Worm (Caenorhabditis elegans): Measurements from ENCODE around the gene AH6.3.

AH6.3 gene

DNA sequence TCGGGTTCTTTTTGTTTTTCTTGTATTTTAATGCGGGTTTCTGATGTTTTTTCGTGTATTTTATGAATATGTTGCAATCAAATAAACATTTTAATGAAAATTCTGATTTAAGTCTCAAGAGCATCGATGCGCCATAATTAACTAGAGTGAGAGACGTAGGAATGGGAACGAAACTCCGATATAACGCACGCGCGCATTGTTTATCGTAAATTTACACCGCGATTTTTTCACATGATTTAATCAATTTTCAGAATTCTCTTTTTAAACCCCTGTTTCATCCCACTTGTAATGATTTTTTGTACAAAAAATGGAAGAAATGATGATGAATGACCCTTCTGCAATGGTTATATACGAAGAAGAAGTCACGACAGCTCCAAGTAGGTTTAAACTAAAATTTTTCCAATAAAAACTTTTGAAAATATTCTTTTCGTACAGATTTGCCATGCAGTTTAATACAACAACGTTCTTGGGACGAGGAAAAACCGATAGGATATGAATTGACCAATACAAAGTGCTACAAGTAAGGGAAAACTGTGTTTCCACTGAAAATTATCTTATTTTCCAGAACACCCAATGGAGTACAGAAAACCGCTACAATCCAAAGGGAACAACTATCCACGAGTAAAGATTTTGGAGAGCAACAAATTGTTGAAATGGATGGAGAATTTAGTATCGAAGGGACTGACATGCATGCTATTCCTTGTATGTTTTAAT is 38.7 kb downstream of the AH6.3 start, which contains the start of gene zfp-2:
zfp-2 (plus strand) TSS at position 214 of the 714 bp plus-strand sequence.
- TF ChIP-seq ces-1 (GFP tag; optimal IDR thresholded peaks at IDR 0.05) (peak; percentile 82), elt-1 (tag; optimal IDR thresholded peaks at IDR 0.05; ENCODE audit: borderline replicate concordance, insufficient read depth) (no peak), lsy-2 (tag; optimal IDR thresholded peaks at IDR 0.05) (peak; percentile 8)

DNA sequence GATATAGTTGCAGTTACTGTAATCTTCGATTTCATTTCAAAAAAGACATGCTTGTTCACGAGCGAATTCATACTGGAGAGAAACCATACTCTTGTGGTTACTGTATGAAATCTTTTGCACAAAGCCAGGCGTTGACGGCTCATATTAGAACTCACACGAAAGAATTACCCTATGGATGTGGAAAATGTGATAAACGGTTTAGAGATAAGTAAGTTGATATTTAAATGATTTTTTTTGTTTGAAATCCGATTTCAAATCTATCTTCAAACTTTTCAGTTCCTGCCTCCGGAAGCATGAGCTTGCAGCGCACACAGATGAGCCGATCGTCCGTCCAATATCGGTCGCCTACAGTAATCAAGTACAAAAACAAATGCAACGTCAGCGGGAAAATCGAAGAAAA is 40.1 kb downstream of the AH6.3 start:
- TF ChIP-seq elt-1 (tag; optimal IDR thresholded peaks at IDR 0.05; ENCODE audit: borderline replicate concordance, insufficient read depth) = no peak
- TF ChIP-seq zip-8 (tag; optimal IDR thresholded peaks at IDR 0.05) = no peak
- TF ChIP-seq nhr-28 (tag; optimal IDR thresholded peaks at IDR 0.05) = no peak
- no peak for TF ChIP-seq elt-3 (tag; optimal IDR thresholded peaks at IDR 0.05)
- no peak for TF ChIP-seq snpc-4 (tag; optimal IDR thresholded peaks at IDR 0.05)
- no peak for TF ChIP-seq unc-62 (GFP tag; optimal IDR thresholded peaks at IDR 0.05)
- TF ChIP-seq nhr-237 (tag; optimal IDR thresholded peaks at IDR 0.05) = no peak
- no peak for TF ChIP-seq blmp-1 (tag; optimal IDR thresholded peaks at IDR 0.05)
- no peak for TF ChIP-seq ceh-43 (GFP tag; optimal IDR thresholded peaks at IDR 0.05)
- TF ChIP-seq M03D4.4 (tag; optimal IDR thresholded peaks at IDR 0.05) = no peak
- no peak for TF ChIP-seq sem-2 (GFP tag; optimal IDR thresholded peaks at IDR 0.05)
- no peak for TF ChIP-seq ceh-83 (GFP tag; optimal IDR thresholded peaks at IDR 0.05)
- no peak for TF ChIP-seq tbx-8 (GFP tag; optimal IDR thresholded peaks at IDR 0.05)
- TF ChIP-seq sptf-1 (tag; optimal IDR thresholded peaks at IDR 0.05) = no peak
- TF ChIP-seq lin-13 (tag; optimal IDR thresholded peaks at IDR 0.05) = no peak
- TF ChIP-seq nhr-2 (tag; optimal IDR thresholded peaks at IDR 0.05) = no peak
- no peak for TF ChIP-seq ceh-39 (tag; optimal IDR thresholded peaks at IDR 0.05)
- no peak for TF ChIP-seq ham-2 (GFP tag; optimal IDR thresholded peaks at IDR 0.05)
- no peak for TF ChIP-seq drap-1 (GFP tag; optimal IDR thresholded peaks at IDR 0.05)

DNA sequence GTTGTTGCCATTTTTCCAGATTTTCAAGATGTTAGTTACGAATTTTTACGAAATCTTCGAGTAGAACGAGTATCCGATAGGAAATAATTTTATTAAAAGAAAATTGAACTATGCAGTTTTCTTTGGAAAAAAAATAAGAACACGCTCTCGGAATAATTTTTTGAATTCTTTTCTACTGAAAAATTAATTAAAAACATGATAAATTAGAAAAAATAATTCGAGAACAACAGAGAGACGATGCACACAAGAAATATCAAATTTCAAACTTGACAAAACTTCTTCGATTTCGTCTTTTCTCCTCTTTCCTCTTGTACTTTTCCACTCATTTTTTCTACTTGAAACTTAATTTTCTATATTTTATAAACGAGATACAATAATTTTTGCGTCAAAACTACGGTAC is 41.1 kb downstream of the AH6.3 start, which contains the start of gene F35H8.4:
F35H8.4 (minus strand) TSS at position 101 of the 400 bp plus-strand sequence.
- TF ChIP-seq sem-2 (GFP tag; optimal IDR thresholded peaks at IDR 0.05) = no peak
- TF ChIP-seq elt-3 (tag; optimal IDR thresholded peaks at IDR 0.05) = no peak
- no peak for TF ChIP-seq unc-62 (GFP tag; optimal IDR thresholded peaks at IDR 0.05)
- no peak for TF ChIP-seq flh-1 (GFP tag; optimal IDR thresholded peaks at IDR 0.05)
- no peak for TF ChIP-seq snpc-4 (tag; optimal IDR thresholded peaks at IDR 0.05)
- TF ChIP-seq mep-1 (tag; optimal IDR thresholded peaks at IDR 0.05) = no peak
- no peak for TF ChIP-seq hlh-1 (tag; optimal IDR thresholded peaks at IDR 0.05)
- no peak for TF ChIP-seq bed-3 (GFP tag; optimal IDR thresholded peaks at IDR 0.05)
- TF ChIP-seq nhr-76 (tag; optimal IDR thresholded peaks at IDR 0.05) = no peak

DNA sequence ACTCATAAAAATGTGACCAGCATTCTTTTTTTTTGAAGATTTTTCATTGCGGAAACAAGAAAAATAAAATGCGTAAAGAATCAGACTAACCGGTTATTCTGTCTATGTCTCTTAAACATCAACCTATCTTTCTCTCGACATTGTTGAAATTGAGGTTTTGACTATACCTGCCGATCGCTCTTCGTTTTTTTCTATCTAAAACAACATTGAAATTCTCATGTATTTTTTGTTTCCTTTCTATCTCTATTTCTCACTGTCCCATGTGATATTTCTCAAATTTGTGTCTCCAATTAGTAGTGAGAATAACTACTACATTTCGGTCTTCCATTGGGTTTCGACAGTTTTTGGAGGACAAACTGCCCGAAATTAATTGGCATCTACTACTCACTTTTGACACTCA is 42.0 kb downstream of the AH6.3 start:
- TF ChIP-seq elt-3 (tag; optimal IDR thresholded peaks at IDR 0.05) (no peak), M03D4.4 (tag; optimal IDR thresholded peaks at IDR 0.05) (no peak), mab-5 (tag; optimal IDR thresholded peaks at IDR 0.05) (no peak), snpc-4 (tag; optimal IDR thresholded peaks at IDR 0.05) (no peak), sem-2 (GFP tag; optimal IDR thresholded peaks at IDR 0.05) (no peak)

DNA sequence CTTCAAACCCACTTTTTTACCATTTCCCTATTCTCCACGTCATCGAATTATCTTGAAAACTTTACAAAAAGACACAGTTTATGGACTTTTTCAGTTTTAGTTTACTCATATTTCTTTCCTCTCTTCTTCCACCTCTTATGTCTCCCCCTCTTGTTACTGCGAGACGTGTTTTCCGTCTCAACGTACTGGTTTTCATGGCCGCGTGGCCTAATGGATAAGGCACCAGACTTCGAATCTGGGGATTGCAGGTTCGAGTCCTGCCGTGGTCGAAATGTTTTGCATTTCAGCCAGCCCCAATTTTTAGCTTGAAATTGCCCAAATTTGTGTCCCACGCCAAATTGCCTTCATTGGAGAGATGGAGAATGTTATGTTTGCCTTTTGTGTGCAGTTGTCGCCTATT is 47.2 kb downstream of the AH6.3 start:
- peak; percentile 21 for TF ChIP-seq ces-1 (GFP tag; optimal IDR thresholded peaks at IDR 0.05)
- peak; percentile 22 for TF ChIP-seq ztf-11 (tag; optimal IDR thresholded peaks at IDR 0.05)
- no peak for TF ChIP-seq mab-5 (tag; optimal IDR thresholded peaks at IDR 0.05)
- no peak for TF ChIP-seq blmp-1 (tag; optimal IDR thresholded peaks at IDR 0.05)
- TF ChIP-seq mls-2 (tag; optimal IDR thresholded peaks at IDR 0.05) = peak; percentile 95
- peak; percentile 93 for TF ChIP-seq cnd-1 (tag; optimal IDR thresholded peaks at IDR 0.05)
- peak; percentile 91 for TF ChIP-seq ceh-83 (GFP tag; optimal IDR thresholded peaks at IDR 0.05)
- peak; percentile 86 for TF ChIP-seq lin-32 (GFP tag; optimal IDR thresholded peaks at IDR 0.05)
- no peak for TF ChIP-seq lsy-2 (tag; optimal IDR thresholded peaks at IDR 0.05)
- TF ChIP-seq ceh-39 (tag; optimal IDR thresholded peaks at IDR 0.05) = no peak
- peak; percentile 84 for TF ChIP-seq unc-120 (tag; optimal IDR thresholded peaks at IDR 0.05; ENCODE audit: poor library complexity, severe bottlenecking)
- TF ChIP-seq mep-1 (tag; optimal IDR thresholded peaks at IDR 0.05) = peak; percentile 6
- TF ChIP-seq M03D4.4 (tag; optimal IDR thresholded peaks at IDR 0.05) = peak; percentile 94
- TF ChIP-seq ham-2 (GFP tag; optimal IDR thresholded peaks at IDR 0.05) = peak; percentile 75
- peak; percentile 95 for TF ChIP-seq sptf-1 (tag; optimal IDR thresholded peaks at IDR 0.05)
- TF ChIP-seq bed-3 (GFP tag; optimal IDR thresholded peaks at IDR 0.05) = peak; percentile 85
- peak; percentile 90 for TF ChIP-seq sem-2 (GFP tag; optimal IDR thresholded peaks at IDR 0.05)
- TF ChIP-seq ceh-43 (GFP tag; optimal IDR thresholded peaks at IDR 0.05) = peak; percentile 90
- TF ChIP-seq drap-1 (GFP tag; optimal IDR thresholded peaks at IDR 0.05) = peak; percentile 92
- TF ChIP-seq pha-4 (tag; optimal IDR thresholded peaks at IDR 0.05) = no peak
- no peak for TF ChIP-seq lin-13 (tag; optimal IDR thresholded peaks at IDR 0.05)
- TF ChIP-seq flh-1 (GFP tag; optimal IDR thresholded peaks at IDR 0.05) = peak; percentile 79
- TF ChIP-seq unc-39 (tag; optimal IDR thresholded peaks at IDR 0.05) = peak; percentile 57
- TF ChIP-seq unc-62 (GFP tag; optimal IDR thresholded peaks at IDR 0.05) = peak; percentile 17
- TF ChIP-seq hlh-1 (tag; optimal IDR thresholded peaks at IDR 0.05) = peak; percentile 23
- TF ChIP-seq nhr-76 (tag; optimal IDR thresholded peaks at IDR 0.05) = no peak
- peak; percentile 85 for TF ChIP-seq tbx-8 (GFP tag; optimal IDR thresholded peaks at IDR 0.05)
